Fruit fly (Drosophila melanogaster): Measurements from ENCODE around the gene CG10602.

dm6 chr2L:18818397-18818796, 40.7 kb downstream of the CG10602 start:
- TF ChIP-seq CG8119 (GFP tag; IDR thresholded peaks at IDR 0.05) (no peak), vri (GFP tag; optimal IDR thresholded peaks at IDR 0.05) (no peak), Gug (GFP tag; IDR thresholded peaks at IDR 0.05) (no peak), CG11294 (GFP tag; IDR thresholded peaks at IDR 0.05) (no peak), Blimp-1 (GFP tag; optimal IDR thresholded peaks at IDR 0.05) (no peak)
